Fruit fly (Drosophila melanogaster) whole organism, prepupa: ENCODE measurements around the gene mRpL33.

Experiments used
- CG10669 ChIP-seq: fragments of 200-800 bp; sonication (Bioruptor generic); optimal IDR thresholded peaks from 3 replicates; lab custom pipeline; 2018; ENCODE audit warnings: missing biosample characterization, mild to moderate bottlenecking, missing genetic modification characterization, moderate library complexity
- CG15336 ChIP-seq: fragments of 200-800 bp; sonication (Bioruptor generic); IDR thresholded peaks from 2 replicates; pipeline ENCODE4 v1.3.6; 2022; ENCODE audit warnings: missing biosample characterization, missing genetic modification characterization
- CG6854 ChIP-seq: fragments of 200-800 bp; sonication (Bioruptor generic); optimal IDR thresholded peaks from 2 replicates; lab custom pipeline; 2017; ENCODE audit warnings: missing biosample characterization, mild to moderate bottlenecking, missing genetic modification characterization
- Lpt ChIP-seq: fragments of 200-800 bp; sonication (Bioruptor generic); optimal IDR thresholded peaks from 3 replicates; lab custom pipeline; 2016; ENCODE audit warnings: missing biosample characterization, missing genetic modification characterization
- Sox102F ChIP-seq: fragments of 200-800 bp; sonication (Bioruptor generic); optimal IDR thresholded peaks from 2 replicates; lab custom pipeline; 2016; ENCODE audit warnings: missing biosample characterization, mild to moderate bottlenecking, missing genetic modification characterization
- Sox15 ChIP-seq: fragments of 200-800 bp; sonication (Bioruptor generic); optimal IDR thresholded peaks from 3 replicates; lab custom pipeline; 2016; ENCODE audit warnings: missing biosample characterization, missing genetic modification characterization
- achi ChIP-seq: fragments of 200-800 bp; sonication (Bioruptor generic); optimal IDR thresholded peaks from 3 replicates; lab custom pipeline; 2016; ENCODE audit warnings: missing biosample characterization, missing genetic modification characterization
- spab ChIP-seq: fragments of 200-800 bp; sonication (Bioruptor generic); optimal IDR thresholded peaks from 2 replicates; lab custom pipeline; 2017; ENCODE audit warnings: missing biosample characterization, mild to moderate bottlenecking, missing genetic modification characterization, missing genetic modification reagents

DNA sequence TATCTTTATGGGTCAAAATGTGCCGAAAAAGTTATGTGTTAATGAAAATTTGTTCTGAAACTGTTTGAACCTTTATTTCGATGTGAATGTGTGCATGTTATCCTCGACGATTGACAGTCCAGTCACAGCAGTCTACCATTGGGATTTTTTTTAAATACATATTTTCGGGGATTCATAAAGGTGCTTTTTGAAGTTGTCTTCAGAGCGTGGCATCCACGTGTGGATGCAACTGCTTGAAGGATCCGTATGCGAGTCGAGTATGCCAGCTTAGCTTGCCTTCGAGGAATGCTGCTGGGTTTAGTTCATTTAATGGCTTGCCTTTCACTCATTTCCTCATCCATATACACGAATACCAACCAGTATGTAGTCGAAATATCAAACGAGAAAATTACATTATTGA, 7.3 kb upstream of the mRpL33 start, which contains the start of gene CG12693:
- TF ChIP-seq Lpt (GFP tag; lab: Kevin White, UChicago) (no peak), Sox15 (no peak), spab (no peak), achi (GFP tag; lab: Kevin White, UChicago) (no peak), CG15336 (GFP tag; lab: Robert Waterston, UW) (no peak), CG10669 (GFP tag; lab: Kevin White, UChicago) (no peak), Sox102F (no peak), CG6854 (GFP tag; lab: Kevin White, UChicago) (no peak)
